Fruit fly (Drosophila melanogaster) whole organism, pupa: ENCODE measurements around the gene CG7950.
A peak's percentile ranks its signal among the peaks of the same experiment; 100 is the strongest.

Source experiments
- CG10348 ChIP-seq: fragments of 200-800 bp; sonication (Bioruptor generic); IDR thresholded peaks from 2 replicates; pipeline ENCODE4 v1.3.6; 2022; ENCODE audit warnings: missing biosample characterization, missing genetic modification characterization
- CG12605 ChIP-seq: fragments of 200-800 bp; sonication (Bioruptor generic); IDR thresholded peaks from 2 replicates; pipeline ENCODE4 v1.3.6; 2022; ENCODE audit warnings: missing biosample characterization, missing genetic modification characterization
- CG13204 ChIP-seq: fragments of 200-800 bp; sonication (Bioruptor generic); optimal IDR thresholded peaks from 2 replicates; lab custom pipeline; 2018; ENCODE audit warnings: missing biosample characterization, mild to moderate bottlenecking, missing genetic modification characterization, moderate library complexity
- CG14655 ChIP-seq: fragments of 200-800 bp; sonication (Bioruptor generic); optimal IDR thresholded peaks from 3 replicates; lab custom pipeline; 2017; ENCODE audit warnings: mild to moderate bottlenecking, missing biosample characterization, missing genetic modification reagents, missing genetic modification characterization
- CG15710 ChIP-seq: fragments of 200-800 bp; sonication (Bioruptor generic); optimal IDR thresholded peaks from 2 replicates; lab custom pipeline; 2018; ENCODE audit warnings: missing biosample characterization, mild to moderate bottlenecking, missing genetic modification characterization, moderate library complexity
- CG17806 ChIP-seq: fragments of 200-800 bp; sonication (Bioruptor generic); optimal IDR thresholded peaks from 2 replicates; lab custom pipeline; 2018; ENCODE audit warnings: missing biosample characterization, mild to moderate bottlenecking, missing genetic modification characterization, moderate library complexity
- CG32121 ChIP-seq: fragments of 200-800 bp; sonication (Bioruptor generic); IDR thresholded peaks from 2 replicates; pipeline ENCODE4 v1.3.6; 2022; ENCODE audit warnings: missing biosample characterization, missing genetic modification characterization
- CG34367 ChIP-seq: fragments of 200-800 bp; sonication (Bioruptor generic); optimal IDR thresholded peaks from 2 replicates; lab custom pipeline; 2018; ENCODE audit warnings: missing biosample characterization, mild to moderate bottlenecking, missing genetic modification characterization
- CG4496 ChIP-seq: fragments of 200-800 bp; sonication (Bioruptor generic); IDR thresholded peaks from 3 replicates; pipeline ENCODE4 v1.3.6; 2022; ENCODE audit warnings: missing biosample characterization, missing genetic modification characterization
- CG8159 ChIP-seq: fragments of 200-800 bp; sonication (Bioruptor generic); optimal IDR thresholded peaks from 3 replicates; lab custom pipeline; 2018; ENCODE audit warnings: missing biosample characterization, mild to moderate bottlenecking, missing genetic modification characterization, moderate library complexity
- CG8301 ChIP-seq: fragments of 200-800 bp; sonication (Bioruptor generic); optimal IDR thresholded peaks from 2 replicates; lab custom pipeline; 2018; ENCODE audit warnings: missing biosample characterization, mild to moderate bottlenecking, missing genetic modification characterization
- CG9948 ChIP-seq: fragments of 200-800 bp; sonication (Bioruptor generic); optimal IDR thresholded peaks from 2 replicates; lab custom pipeline; 2018; ENCODE audit warnings: missing biosample characterization, mild to moderate bottlenecking, missing genetic modification characterization, moderate library complexity
- D1 ChIP-seq: fragments of 200-800 bp; sonication (Bioruptor generic); optimal IDR thresholded peaks from 2 replicates; lab custom pipeline; 2018; ENCODE audit warnings: missing biosample characterization, mild to moderate bottlenecking, missing genetic modification characterization, moderate library complexity
- EcR ChIP-seq: fragments of 200-800 bp; sonication (Bioruptor generic); optimal IDR thresholded peaks from 3 replicates; lab custom pipeline; 2019; ENCODE audit warnings: missing biosample characterization, missing genetic modification characterization, mild to moderate bottlenecking, moderate library complexity, missing genetic modification reagents
- Ets98B ChIP-seq: fragments of 200-800 bp; sonication (Bioruptor generic); IDR thresholded peaks from 2 replicates; pipeline ENCODE4 v1.3.6; 2022; ENCODE audit warnings: missing biosample characterization, missing genetic modification characterization
- Pif1A ChIP-seq: fragments of 200-800 bp; sonication (Bioruptor generic); optimal IDR thresholded peaks from 3 replicates; lab custom pipeline; 2016; ENCODE audit warnings: missing biosample characterization, missing genetic modification characterization
- Pif1B ChIP-seq: fragments of 200-800 bp; sonication (Bioruptor generic); optimal IDR thresholded peaks from 3 replicates; lab custom pipeline; 2016; ENCODE audit warnings: missing biosample characterization, missing genetic modification characterization
- Snoo ChIP-seq: fragments of 200-800 bp; sonication (Bioruptor generic); optimal IDR thresholded peaks from 3 replicates; lab custom pipeline; 2017; ENCODE audit warnings: missing biosample characterization, mild to moderate bottlenecking, missing genetic modification characterization, inconsistent platforms
- fd96Ca ChIP-seq: fragments of 200-800 bp; sonication (Bioruptor generic); IDR thresholded peaks from 3 replicates; pipeline ENCODE4 v1.3.6; 2022; ENCODE audit warnings: missing biosample characterization, missing genetic modification characterization
- gl ChIP-seq: fragments of 200-800 bp; sonication (Bioruptor generic); optimal IDR thresholded peaks from 2 replicates; lab custom pipeline; 2018; ENCODE audit warnings: missing biosample characterization, mild to moderate bottlenecking, missing genetic modification characterization
- rn ChIP-seq: fragments of 200-800 bp; sonication (Bioruptor generic); IDR thresholded peaks from 2 replicates; pipeline ENCODE4 v1.3.6; 2022; ENCODE audit warnings: missing biosample characterization, missing genetic modification characterization

Gene CG7950

DNA sequence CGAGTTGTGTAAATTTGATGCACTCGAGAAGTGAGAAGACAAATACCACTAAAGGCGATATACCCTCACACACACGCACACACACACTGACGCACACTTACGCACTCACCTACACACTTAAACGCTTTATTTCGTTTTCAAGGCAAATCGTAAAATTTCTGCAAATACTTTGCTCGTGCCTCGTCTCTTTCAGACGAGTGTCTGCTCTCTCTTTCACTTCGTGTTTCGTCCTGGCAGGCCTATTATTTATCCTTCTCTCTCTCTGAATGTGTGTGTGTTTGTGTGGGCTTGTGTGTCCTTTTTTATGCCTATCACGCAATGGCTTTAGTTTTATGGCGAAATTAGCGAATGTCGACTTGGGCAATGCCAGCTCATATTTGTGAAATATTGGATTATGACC is 41.6 kb downstream of the CG7950 start:
- no peak for TF ChIP-seq CG15710 (tag; lab: Kevin White, UChicago)
- no peak for TF ChIP-seq CG10348 (GFP tag; lab: Robert Waterston, UW)
- TF ChIP-seq EcR: no peak
- TF ChIP-seq Pif1A (GFP tag; lab: Kevin White, UChicago): no peak
- TF ChIP-seq gl: no peak
- no peak for TF ChIP-seq CG8159 (tag; lab: Kevin White, UChicago)
- TF ChIP-seq CG34367 (tag; lab: Kevin White, UChicago): no peak
- TF ChIP-seq CG17806: no peak
- TF ChIP-seq CG32121 (GFP tag; lab: Robert Waterston, UW): no peak
- no peak for TF ChIP-seq CG9948 (tag; lab: Kevin White, UChicago)
- no peak for TF ChIP-seq CG4496 (GFP tag; lab: Robert Waterston, UW)
- TF ChIP-seq Snoo (tag; lab: Kevin White, UChicago): no peak
- no peak for TF ChIP-seq D1 (tag; lab: Kevin White, UChicago)
- TF ChIP-seq rn (GFP tag; lab: Robert Waterston, UW): no peak
- TF ChIP-seq Pif1B (GFP tag; lab: Kevin White, UChicago): no peak
- no peak for TF ChIP-seq CG13204 (GFP tag; lab: Kevin White, UChicago)
- TF ChIP-seq fd96Ca (GFP tag; lab: Robert Waterston, UW): no peak
- no peak for TF ChIP-seq CG14655 (GFP tag; lab: Kevin White, UChicago)
- no peak for TF ChIP-seq CG12605 (GFP tag; lab: Robert Waterston, UW)
- TF ChIP-seq Ets98B (GFP tag; lab: Robert Waterston, UW): no peak

DNA sequence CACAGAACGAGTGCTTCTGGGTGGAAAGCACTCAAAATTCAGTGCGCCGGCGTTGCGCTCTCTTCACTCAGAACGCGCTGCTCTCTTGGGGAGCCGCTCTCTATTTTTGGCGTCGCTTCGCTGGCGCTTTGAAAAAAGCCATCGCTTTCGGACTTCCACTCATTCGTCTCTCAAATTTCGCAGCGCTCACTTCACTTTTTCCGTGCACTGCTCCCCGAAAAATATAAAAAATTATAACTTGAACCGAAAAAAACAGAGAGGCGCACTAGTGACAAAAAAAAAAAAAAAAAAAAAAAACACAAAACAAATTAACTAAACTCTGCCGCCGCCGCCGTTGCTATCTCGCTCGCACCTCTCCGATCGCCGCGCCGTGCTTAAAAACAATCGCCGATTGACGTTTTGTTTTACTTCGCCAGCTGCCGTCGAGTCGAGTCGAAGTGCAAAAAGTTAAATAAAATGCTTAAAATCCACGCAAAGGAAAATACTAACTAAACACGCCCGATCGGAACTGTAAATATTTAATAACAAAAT is 42.7 kb downstream of the CG7950 start:
- TF ChIP-seq Snoo (tag; lab: Kevin White, UChicago) (peak; percentile 47), CG13204 (GFP tag; lab: Kevin White, UChicago) (peak; percentile 47), D1 (tag; lab: Kevin White, UChicago) (no peak), Ets98B (GFP tag; lab: Robert Waterston, UW) (peak; percentile 82; the same call in 1 of the 2 replicates), CG32121 (GFP tag; lab: Robert Waterston, UW) (peak; percentile 50; the same call in 1 of the 2 replicates), EcR (peak; percentile 17), CG12605 (GFP tag; lab: Robert Waterston, UW) (peak; percentile 78), CG4496 (GFP tag; lab: Robert Waterston, UW) (peak; percentile 89), fd96Ca (GFP tag; lab: Robert Waterston, UW) (peak; percentile 71), CG15710 (tag; lab: Kevin White, UChicago) (no peak), Pif1B (GFP tag; lab: Kevin White, UChicago) (peak; percentile 44), rn (GFP tag; lab: Robert Waterston, UW) (no peak)

DNA sequence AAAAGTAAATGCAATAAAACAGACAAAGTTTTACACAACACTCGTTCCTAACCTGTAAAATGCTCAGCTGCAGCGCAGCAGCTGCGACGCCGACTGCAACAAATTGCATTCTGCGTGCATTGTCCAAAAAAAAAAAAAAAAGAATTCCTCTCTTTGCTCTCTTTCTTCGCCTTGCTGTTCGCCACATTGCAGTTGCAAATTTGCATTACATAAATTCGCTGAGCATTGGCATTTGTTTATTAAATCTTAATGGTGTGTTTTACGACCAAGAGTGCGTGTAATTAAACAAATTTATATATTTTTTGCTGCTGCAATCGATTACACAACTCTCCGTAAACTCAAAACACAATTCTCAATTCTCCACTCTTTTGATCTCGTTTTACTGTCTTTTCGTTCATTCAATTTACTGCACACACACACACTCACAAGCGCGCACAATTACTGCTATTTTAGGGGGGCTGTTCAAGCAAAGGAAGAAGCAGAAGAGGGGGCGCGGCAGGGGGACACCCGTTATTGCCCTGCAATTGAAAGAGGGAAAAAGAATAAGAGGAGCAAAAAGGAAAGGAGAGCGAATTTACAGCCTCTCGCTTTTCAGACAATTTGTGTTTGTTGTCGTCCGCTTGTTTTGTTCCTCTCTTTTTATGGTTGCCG is 43.8 kb downstream of the CG7950 start:
- TF ChIP-seq CG4496 (GFP tag; lab: Robert Waterston, UW) (peak; percentile 9; the same call in 1 of the 3 replicates), D1 (tag; lab: Kevin White, UChicago) (no peak), CG32121 (GFP tag; lab: Robert Waterston, UW) (peak; percentile 12; the same call in 1 of the 2 replicates), rn (GFP tag; lab: Robert Waterston, UW) (0 out of 2 replicates have a peak, but pooled peaks have one; percentile 30), CG13204 (GFP tag; lab: Kevin White, UChicago) (peak; percentile 36), CG10348 (GFP tag; lab: Robert Waterston, UW) (no peak), gl (peak; percentile 2), fd96Ca (GFP tag; lab: Robert Waterston, UW) (peak; percentile 26; the same call in 1 of the 3 replicates), CG8159 (tag; lab: Kevin White, UChicago) (no peak), EcR (peak; percentile 52), Ets98B (GFP tag; lab: Robert Waterston, UW) (no peak), CG14655 (GFP tag; lab: Kevin White, UChicago) (no peak)
- TF ChIP-seq, all 21 proteins: peak for 7

DNA sequence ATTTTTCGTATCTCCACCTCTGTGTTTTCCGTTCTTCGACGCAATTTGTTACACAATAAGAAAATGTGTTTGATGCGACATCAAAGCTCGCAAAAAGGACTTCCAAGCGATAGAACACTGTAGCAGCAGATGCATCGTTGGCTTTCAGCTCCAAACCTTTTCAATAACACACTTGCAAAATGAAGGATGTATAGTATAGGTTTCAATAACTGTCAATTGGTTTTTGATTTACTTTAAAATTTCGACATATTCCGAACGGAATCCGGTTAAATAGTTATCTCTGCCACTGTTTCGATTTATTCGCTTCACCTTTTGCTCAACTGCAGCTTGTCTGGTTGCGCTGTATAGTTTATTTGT is 44.3 kb downstream of the CG7950 start:
- peak; percentile 5 for TF ChIP-seq D1 (tag; lab: Kevin White, UChicago)
- TF ChIP-seq gl: no peak
- no peak for TF ChIP-seq CG4496 (GFP tag; lab: Robert Waterston, UW)
- TF ChIP-seq CG15710 (tag; lab: Kevin White, UChicago): peak; percentile 64
- TF ChIP-seq Snoo (tag; lab: Kevin White, UChicago): no peak
- no peak for TF ChIP-seq fd96Ca (GFP tag; lab: Robert Waterston, UW)
- TF ChIP-seq CG17806: peak; percentile 14
- TF ChIP-seq CG32121 (GFP tag; lab: Robert Waterston, UW): no peak
- TF ChIP-seq CG34367 (tag; lab: Kevin White, UChicago): peak; percentile 35
- TF ChIP-seq CG13204 (GFP tag; lab: Kevin White, UChicago): no peak
- peak; percentile 14 for TF ChIP-seq Pif1A (GFP tag; lab: Kevin White, UChicago)
- no peak for TF ChIP-seq CG10348 (GFP tag; lab: Robert Waterston, UW)
- no peak for TF ChIP-seq EcR
- TF ChIP-seq CG8301 (tag; lab: Kevin White, UChicago): peak; percentile 18
- TF ChIP-seq CG14655 (GFP tag; lab: Kevin White, UChicago): peak; percentile 46
- TF ChIP-seq rn (GFP tag; lab: Robert Waterston, UW): no peak
- TF ChIP-seq CG8159 (tag; lab: Kevin White, UChicago): peak; percentile 55
- TF ChIP-seq Pif1B (GFP tag; lab: Kevin White, UChicago): no peak
- TF ChIP-seq CG12605 (GFP tag; lab: Robert Waterston, UW): no peak
- TF ChIP-seq CG9948 (tag; lab: Kevin White, UChicago): peak; percentile 32
- no peak; the same call in 1 of the 2 replicates for TF ChIP-seq Ets98B (GFP tag; lab: Robert Waterston, UW)
